Fruit fly (Drosophila melanogaster) whole organism, embryonic: ENCODE measurements around the gene unc-119.

ENCODE experiments used
- Abd-B ChIP-seq: fragments of 200-800 bp; sonication (Bioruptor generic); optimal IDR thresholded peaks from 2 replicates; lab custom pipeline; 2018; ENCODE audit warnings: missing biosample characterization, mild to moderate bottlenecking, missing genetic modification characterization, moderate library complexity
- Antp ChIP-seq: fragments of 200-800 bp; sonication (Bioruptor generic); optimal IDR thresholded peaks from 3 replicates; lab custom pipeline; 2016; ENCODE audit warnings: missing biosample characterization, missing genetic modification characterization
- CG12104 ChIP-seq: fragments of 200-800 bp; sonication (Bioruptor generic); optimal IDR thresholded peaks from 3 replicates; lab custom pipeline; 2016; ENCODE audit warnings: missing biosample characterization, missing genetic modification characterization
- CG1233 ChIP-seq: fragments of 200-800 bp; sonication (Bioruptor generic); optimal IDR thresholded peaks from 4 replicates; lab custom pipeline; 2018; ENCODE audit warnings: missing biosample characterization, mild to moderate bottlenecking, missing genetic modification characterization
- CG12391 ChIP-seq: fragments of 200-800 bp; sonication (Bioruptor generic); optimal IDR thresholded peaks from 3 replicates; lab custom pipeline; 2018; ENCODE audit warnings: missing biosample characterization, mild to moderate bottlenecking, missing genetic modification characterization, moderate library complexity
- CG15601 ChIP-seq: fragments of 200-800 bp; sonication (Bioruptor generic); optimal IDR thresholded peaks from 3 replicates; lab custom pipeline; 2019; ENCODE audit warnings: missing biosample characterization, mild to moderate bottlenecking, missing genetic modification characterization, moderate library complexity
- CG16815 ChIP-seq: fragments of 200-800 bp; sonication (Bioruptor generic); optimal IDR thresholded peaks from 3 replicates; lab custom pipeline; 2017; ENCODE audit warnings: missing biosample characterization, mild to moderate bottlenecking, missing genetic modification characterization
- CG2120 ChIP-seq: fragments of 200-800 bp; sonication (Bioruptor generic); optimal IDR thresholded peaks from 3 replicates; lab custom pipeline; 2016; ENCODE audit warnings: missing biosample characterization, missing genetic modification characterization
- CG2712 ChIP-seq: fragments of 200-800 bp; optimal IDR thresholded peaks from 3 replicates; lab custom pipeline; 2019; ENCODE audit warnings: missing biosample characterization, mild to moderate bottlenecking, missing genetic modification characterization, moderate library complexity
- CG31365 ChIP-seq: fragments of 200-800 bp; sonication (Bioruptor generic); optimal IDR thresholded peaks from 2 replicates; lab custom pipeline; 2018; ENCODE audit warnings: missing biosample characterization, mild to moderate bottlenecking, missing genetic modification characterization
- CG3163 ChIP-seq: fragments of 200-800 bp; sonication (Bioruptor generic); optimal IDR thresholded peaks from 3 replicates; lab custom pipeline; 2016; ENCODE audit warnings: missing biosample characterization, missing genetic modification characterization
- CG3847 ChIP-seq: fragments of 200-800 bp; sonication (Bioruptor generic); IDR thresholded peaks from 2 replicates; pipeline ENCODE4 v1.3.6; 2022; ENCODE audit warnings: missing biosample characterization, missing genetic modification characterization
- CG6254 ChIP-seq: fragments of 200-800 bp; sonication (Bioruptor generic); optimal IDR thresholded peaks from 3 replicates; lab custom pipeline; 2017; ENCODE audit warnings: mild to moderate bottlenecking, missing biosample characterization, missing genetic modification reagents, missing genetic modification characterization
- CG6272 ChIP-seq: fragments of 200-800 bp; sonication (Bioruptor generic); IDR thresholded peaks from 2 replicates; pipeline ENCODE4 v1.3.6; 2022; ENCODE audit warnings: missing biosample characterization, missing genetic modification characterization
- CG6765 ChIP-seq: fragments of 200-800 bp; sonication (Bioruptor generic); optimal IDR thresholded peaks from 3 replicates; lab custom pipeline; 2017; ENCODE audit warnings: missing biosample characterization, mild to moderate bottlenecking, missing genetic modification characterization
- CG6791 ChIP-seq: fragments of 200-800 bp; sonication (Bioruptor generic); IDR thresholded peaks from 3 replicates; pipeline ENCODE4 v1.3.6; 2022; ENCODE audit warnings: missing biosample characterization, missing genetic modification characterization; ENCODE audit not compliant: partially characterized antibody
- CG7786 ChIP-seq: fragments of 200-800 bp; sonication (Bioruptor generic); optimal IDR thresholded peaks from 2 replicates; lab custom pipeline; 2016; ENCODE audit warnings: missing biosample characterization, missing genetic modification characterization
- CG8089 ChIP-seq: fragments of 200-800 bp; sonication (Bioruptor generic); optimal IDR thresholded peaks from 3 replicates; lab custom pipeline; 2016; ENCODE audit warnings: missing biosample characterization, missing genetic modification characterization
- CG9437 ChIP-seq: fragments of 200-800 bp; sonication (Bioruptor generic); optimal IDR thresholded peaks from 2 replicates; lab custom pipeline; 2018; ENCODE audit warnings: missing biosample characterization, mild to moderate bottlenecking, missing genetic modification characterization
- CG9932 ChIP-seq: fragments of 200-800 bp; sonication (Bioruptor generic); IDR thresholded peaks from 2 replicates; pipeline ENCODE4 v1.3.6; 2022; ENCODE audit warnings: missing biosample characterization, missing genetic modification characterization
- CHES-1-like ChIP-seq: fragments of 200-800 bp; sonication (Bioruptor generic); optimal IDR thresholded peaks from 2 replicates; lab custom pipeline; 2016; ENCODE audit warnings: missing biosample characterization, missing genetic modification characterization
- Deaf1 ChIP-seq: fragments of 200-800 bp; optimal IDR thresholded peaks from 3 replicates; lab custom pipeline; 2019; ENCODE audit warnings: missing biosample characterization, mild to moderate bottlenecking, missing genetic modification characterization, moderate library complexity
- Dip3 ChIP-seq: fragments of 200-800 bp; sonication (Bioruptor generic); optimal IDR thresholded peaks from 3 replicates; lab custom pipeline; 2016; ENCODE audit warnings: missing biosample characterization, missing genetic modification characterization
- HHEX ChIP-seq: fragments of 200-800 bp; sonication (Bioruptor generic); optimal IDR thresholded peaks from 3 replicates; lab custom pipeline; 2017; ENCODE audit warnings: missing biosample characterization, mild to moderate bottlenecking, missing genetic modification characterization, missing genetic modification reagents
- HLH4C ChIP-seq: fragments of 200-800 bp; sonication (Bioruptor generic); IDR thresholded peaks from 3 replicates; pipeline ENCODE4 v1.3.6; 2022; ENCODE audit warnings: missing biosample characterization, missing genetic modification characterization; ENCODE audit not compliant: partially characterized antibody
- HLHmδ ChIP-seq: fragments of 200-800 bp; sonication (Bioruptor generic); optimal IDR thresholded peaks from 2 replicates; lab custom pipeline; 2018; ENCODE audit warnings: missing biosample characterization, mild to moderate bottlenecking, missing genetic modification characterization, moderate library complexity
- Hmx ChIP-seq: fragments of 200-800 bp; sonication (Bioruptor generic); optimal IDR thresholded peaks from 2 replicates; lab custom pipeline; 2016; ENCODE audit warnings: missing biosample characterization, missing genetic modification characterization
- Kr ChIP-seq: fragments of 200-800 bp; sonication (Bioruptor generic); optimal IDR thresholded peaks from 2 replicates; lab custom pipeline; 2017; ENCODE audit warnings: missing biosample characterization, mild to moderate bottlenecking, missing genetic modification characterization
- Mes4 ChIP-seq: fragments of 200-800 bp; sonication (Bioruptor generic); optimal IDR thresholded peaks from 2 replicates; lab custom pipeline; 2016; ENCODE audit warnings: missing biosample characterization, missing genetic modification characterization
- Rfx ChIP-seq: fragments of 200-800 bp; sonication (Bioruptor generic); IDR thresholded peaks from 2 replicates; pipeline ENCODE4 v1.3.6; 2022; ENCODE audit warnings: missing biosample characterization, missing genetic modification characterization
- Rx ChIP-seq: fragments of 200-800 bp; sonication (Bioruptor generic); IDR thresholded peaks from 2 replicates; pipeline ENCODE4 v1.3.6; 2022; ENCODE audit warnings: missing biosample characterization, missing genetic modification characterization
- Side ChIP-seq: fragments of 200-800 bp; sonication (Bioruptor generic); optimal IDR thresholded peaks from 2 replicates; lab custom pipeline; 2016; ENCODE audit warnings: missing biosample characterization, missing genetic modification characterization
- emc ChIP-seq: fragments of 200-800 bp; sonication (Bioruptor generic); optimal IDR thresholded peaks from 2 replicates; lab custom pipeline; 2016; ENCODE audit warnings: missing biosample characterization, missing genetic modification characterization
- hbn ChIP-seq: fragments of 200-800 bp; sonication (Bioruptor generic); IDR thresholded peaks from 2 replicates; pipeline ENCODE4 v1.3.6; 2022; ENCODE audit warnings: missing biosample characterization, missing genetic modification characterization; ENCODE audit not compliant: partially characterized antibody
- ind ChIP-seq: fragments of 200-800 bp; sonication (Bioruptor generic); optimal IDR thresholded peaks from 3 replicates; lab custom pipeline; 2016; ENCODE audit warnings: missing biosample characterization, missing genetic modification characterization
- inv ChIP-seq: fragments of 200-800 bp; sonication (Bioruptor generic); IDR thresholded peaks from 2 replicates; pipeline ENCODE4 v1.3.6; 2022; ENCODE audit warnings: missing biosample characterization, missing genetic modification characterization; ENCODE audit not compliant: partially characterized antibody
- lola ChIP-seq, 3 experiments: fragments of >200 bp in 2 of 3; fragments of 200-800 bp in 1 of 3; sonication (Bioruptor generic) in 1 of 3; optimal IDR thresholded peaks; 2 replicates each; lab custom pipeline; 2017 to 2019; ENCODE audit warnings: missing biosample characterization in 3 of 3, missing genetic modification characterization in 3 of 3, mild to moderate bottlenecking in 1 of 3, moderate library complexity in 1 of 3
- nau ChIP-seq: fragments of 200-800 bp; sonication (Bioruptor generic); optimal IDR thresholded peaks from 3 replicates; lab custom pipeline; 2017; ENCODE audit warnings: missing biosample characterization, mild to moderate bottlenecking, missing genetic modification characterization, missing genetic modification reagents
- onecut ChIP-seq: fragments of 200-800 bp; sonication (Bioruptor generic); IDR thresholded peaks from 2 replicates; pipeline ENCODE4 v1.3.6; 2022; ENCODE audit warnings: missing biosample characterization, missing genetic modification characterization
- p53 ChIP-seq: fragments of 200-800 bp; sonication (Bioruptor generic); optimal IDR thresholded peaks from 2 replicates; lab custom pipeline; 2016; ENCODE audit warnings: missing biosample characterization, missing genetic modification characterization
- peb ChIP-seq: fragments of 200-800 bp; sonication (Bioruptor generic); IDR thresholded peaks from 2 replicates; pipeline ENCODE4 v1.3.6; 2022; ENCODE audit warnings: missing biosample characterization, missing genetic modification characterization
- pho ChIP-seq: fragments of 200-800 bp; sonication (Bioruptor generic); optimal IDR thresholded peaks from 2 replicates; lab custom pipeline; 2016; ENCODE audit warnings: missing biosample characterization, missing genetic modification characterization
- pita ChIP-seq: fragments of 200-800 bp; sonication (Bioruptor generic); optimal IDR thresholded peaks from 2 replicates; lab custom pipeline; 2017; ENCODE audit warnings: missing biosample characterization, mild to moderate bottlenecking, missing genetic modification characterization
- pzg ChIP-seq: fragments of 200-800 bp; sonication (Bioruptor generic); optimal IDR thresholded peaks from 3 replicates; lab custom pipeline; 2018; ENCODE audit warnings: missing biosample characterization, mild to moderate bottlenecking, missing genetic modification characterization, moderate library complexity
- sima ChIP-seq: fragments of 200-800 bp; sonication (Bioruptor generic); optimal IDR thresholded peaks from 2 replicates; lab custom pipeline; 2016; ENCODE audit warnings: missing biosample characterization, missing genetic modification characterization
- sr ChIP-seq: fragments of 200-800 bp; sonication (Bioruptor generic); IDR thresholded peaks from 3 replicates; pipeline ENCODE4 v1.3.6; 2022; ENCODE audit warnings: missing biosample characterization, missing genetic modification characterization
- tgo ChIP-seq: fragments of 200-800 bp; sonication (Bioruptor generic); IDR thresholded peaks from 3 replicates; pipeline ENCODE4 v1.3.6; 2022; ENCODE audit warnings: missing biosample characterization, missing genetic modification characterization
- tin ChIP-seq: fragments of 200-800 bp; sonication (Bioruptor generic); optimal IDR thresholded peaks from 3 replicates; lab custom pipeline; 2016; ENCODE audit warnings: missing biosample characterization, missing genetic modification characterization
- tio ChIP-seq: fragments of 200-800 bp; sonication (Bioruptor generic); optimal IDR thresholded peaks from 2 replicates; lab custom pipeline; 2017; ENCODE audit warnings: missing biosample characterization, missing genetic modification characterization, inconsistent platforms
- zfh1 ChIP-seq: fragments of 200-800 bp; sonication (Bioruptor generic); IDR thresholded peaks from 3 replicates; pipeline ENCODE4 v1.3.6; 2022; ENCODE audit warnings: missing biosample characterization, missing genetic modification characterization

unc-119 gene

dm6 chrX:7293874-7294559 is 2.9 kb upstream of the unc-119 start (continued):
- TF ChIP-seq CG31365 (tag; lab: Kevin White, UChicago) (peak; percentile 48), CG2712 (tag; lab: Kevin White, UChicago) (peak; percentile 98), CG12391 (tag; lab: Kevin White, UChicago) (peak; percentile 96), pita (GFP tag; lab: Kevin White, UChicago) (no peak), Abd-B (GFP tag; lab: Kevin White, UChicago) (peak; percentile 84), ind (peak; percentile 58), p53 (GFP tag; lab: Kevin White, UChicago) (no peak), CG12104 (peak; percentile 80), tgo (peak; percentile 78), sr (no peak; the same call in 2 of the 3 replicates), HHEX (GFP tag; lab: Kevin White, UChicago) (peak; percentile 82), CG1233 (peak; percentile 89), emc (no peak), peb (peak; percentile 87), CG3163 (GFP tag; lab: Kevin White, UChicago) (no peak), CG3847 (GFP tag; lab: Robert Waterston, UW) (peak; percentile 64), CHES-1-like (GFP tag; lab: Kevin White, UChicago) (no peak), nau (GFP tag; lab: Kevin White, UChicago) (peak; percentile 86), Rx (peak; percentile 65), HLH4C (GFP tag; lab: Robert Waterston, UW) (no peak), zfh1 (GFP tag; lab: Robert Waterston, UW) (peak; percentile 89), lola (GFP tag; optimal IDR thresholded peaks at IDR 0.05; lab: Kevin White, UChicago) (peak in 1 of 3 experiments; percentile 97), Deaf1 (peak; percentile 71), CG9437 (GFP tag; lab: Kevin White, UChicago) (peak; percentile 81), CG6791 (GFP tag; lab: Robert Waterston, UW) (no peak), CG7786 (GFP tag; lab: Kevin White, UChicago) (no peak), CG6272 (GFP tag; lab: Robert Waterston, UW) (0 out of 2 replicates have a peak, but pooled peaks have one; percentile 35), Hmx (GFP tag; lab: Kevin White, UChicago) (no peak), CG15601 (tag; lab: Kevin White, UChicago) (peak; percentile 95), Antp (GFP tag; lab: Kevin White, UChicago) (no peak), CG2120 (GFP tag; lab: Kevin White, UChicago) (peak; percentile 15), Mes4 (no peak), tin (GFP tag; lab: Kevin White, UChicago) (peak; percentile 70), HLHmδ (GFP tag; lab: Kevin White, UChicago) (no peak), Kr (GFP tag; lab: Kevin White, UChicago) (peak; percentile 61), pzg (GFP tag; lab: Kevin White, UChicago) (no peak), CG6254 (peak; percentile 94), tio (GFP tag; lab: Kevin White, UChicago) (peak; percentile 86), CG16815 (GFP tag; lab: Kevin White, UChicago) (peak; percentile 84), hbn (no peak), Rfx (GFP tag; lab: Robert Waterston, UW) (no peak; the same call in none of the 2 replicates), CG6765 (GFP tag; lab: Kevin White, UChicago) (peak; percentile 53), sima (GFP tag; lab: Kevin White, UChicago) (no peak), Side (GFP tag; lab: Kevin White, UChicago) (no peak), Dip3 (no peak), CG9932 (GFP tag; lab: Robert Waterston, UW) (no peak), inv (GFP tag; lab: Robert Waterston, UW) (no peak), CG8089 (GFP tag; lab: Kevin White, UChicago) (no peak), pho (GFP tag; lab: Kevin White, UChicago) (no peak), onecut (GFP tag; lab: Robert Waterston, UW) (peak; percentile 82)
